Fruit fly (Drosophila melanogaster) whole organism, larva: Measurements from ENCODE around the gene CG5521.

Experiments used
- noc ChIP-seq: fragments of 200-800 bp; sonication (Bioruptor generic); optimal IDR thresholded peaks from 3 replicates; lab custom pipeline; 2019; ENCODE audit warnings: missing biosample characterization, mild to moderate bottlenecking, missing genetic modification characterization, moderate library complexity

CG5521 gene

DNA sequence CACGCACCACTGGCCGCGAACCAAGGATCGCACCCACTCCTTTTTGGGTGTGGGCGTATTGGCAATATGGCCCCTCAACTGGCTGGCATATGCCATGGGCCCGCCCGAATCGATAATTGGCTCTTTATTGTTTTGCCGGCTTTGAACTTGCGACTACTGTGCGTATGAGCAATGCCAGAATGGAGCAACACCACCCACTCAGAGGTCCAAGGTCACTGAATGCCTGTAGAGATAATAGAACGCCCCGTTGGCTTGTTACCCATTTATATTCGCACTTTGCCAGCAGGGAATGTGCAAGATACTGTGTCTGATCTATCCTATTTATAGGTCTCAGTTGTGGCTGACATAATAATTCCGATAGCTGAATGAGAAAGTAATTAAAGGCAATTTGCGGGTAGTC, 11.2 kb upstream of the CG5521 start:
- TF ChIP-seq noc (tag; lab: Kevin White, UChicago): no peak

dm6 chr3R:26956376-26957062, 10.2 kb upstream of the CG5521 start:
- TF ChIP-seq noc (tag; lab: Kevin White, UChicago): no peak

DNA sequence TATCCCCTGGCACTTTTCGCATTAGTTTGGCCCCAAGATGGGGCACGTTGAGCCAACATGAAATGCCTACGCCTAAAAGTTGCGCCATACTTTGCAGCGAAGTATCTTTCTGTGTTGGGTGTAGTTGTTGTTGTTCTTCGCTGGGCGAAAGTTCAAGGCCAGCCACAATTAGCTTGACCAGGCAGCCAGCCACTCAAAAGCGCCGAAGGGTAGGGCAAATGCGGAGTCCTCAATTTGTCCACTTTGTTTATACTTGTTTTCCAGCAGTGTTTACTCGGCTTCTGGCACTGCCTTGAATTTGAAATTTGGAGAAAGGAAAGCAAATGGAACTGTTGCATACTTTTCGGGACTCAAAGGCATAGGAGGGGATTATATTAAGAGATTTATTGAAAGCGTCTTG, 9.6 kb upstream of the CG5521 start:
- no peak for TF ChIP-seq noc (tag; lab: Kevin White, UChicago)

DNA sequence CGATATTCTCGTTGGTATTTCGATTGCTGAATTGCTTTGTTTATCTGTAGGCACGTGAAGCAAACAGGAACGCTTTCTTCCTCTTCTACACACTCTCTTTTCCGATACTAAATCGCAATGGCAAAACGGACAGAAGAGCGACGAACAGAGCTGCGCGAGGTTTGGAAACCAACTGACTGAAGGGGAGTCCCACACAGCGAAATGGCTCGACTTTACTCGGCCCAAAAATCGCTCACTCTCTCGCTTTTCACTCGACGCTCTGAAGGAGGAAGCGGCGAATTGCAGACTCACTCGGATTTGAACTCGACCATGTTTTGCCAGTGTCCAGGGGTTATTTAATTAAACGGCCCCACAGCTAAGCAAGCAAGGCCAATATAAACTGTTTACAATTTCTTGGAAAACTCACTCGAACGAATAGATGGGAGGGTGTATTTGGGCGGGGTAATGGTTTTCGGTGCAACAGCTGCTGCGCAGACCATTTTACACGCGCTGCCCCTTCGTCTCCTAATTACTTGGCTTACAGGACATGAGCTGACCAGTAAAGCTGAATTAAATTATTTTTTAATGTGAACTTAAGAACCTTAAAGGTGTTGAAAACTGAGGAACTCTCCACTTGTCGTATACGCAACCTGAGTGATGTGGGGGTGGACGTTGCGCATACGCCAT, 8.3 kb upstream of the CG5521 start, which contains the start of gene CG6330:
TSS of gene CG6330 (minus strand) at position 178 of the 666 bp plus-strand sequence.
- TF ChIP-seq noc (tag; lab: Kevin White, UChicago): no peak

- TF ChIP-seq noc (tag; lab: Kevin White, UChicago): no peak
Observed at dm6 chr3R:26960496-26960895, 6.2 kb upstream of the CG5521 start.

- TF ChIP-seq noc (tag; lab: Kevin White, UChicago): peak; percentile 88
Observed at dm6 chr3R:26963747-26964174, 3.0 kb upstream of the CG5521 start.

DNA sequence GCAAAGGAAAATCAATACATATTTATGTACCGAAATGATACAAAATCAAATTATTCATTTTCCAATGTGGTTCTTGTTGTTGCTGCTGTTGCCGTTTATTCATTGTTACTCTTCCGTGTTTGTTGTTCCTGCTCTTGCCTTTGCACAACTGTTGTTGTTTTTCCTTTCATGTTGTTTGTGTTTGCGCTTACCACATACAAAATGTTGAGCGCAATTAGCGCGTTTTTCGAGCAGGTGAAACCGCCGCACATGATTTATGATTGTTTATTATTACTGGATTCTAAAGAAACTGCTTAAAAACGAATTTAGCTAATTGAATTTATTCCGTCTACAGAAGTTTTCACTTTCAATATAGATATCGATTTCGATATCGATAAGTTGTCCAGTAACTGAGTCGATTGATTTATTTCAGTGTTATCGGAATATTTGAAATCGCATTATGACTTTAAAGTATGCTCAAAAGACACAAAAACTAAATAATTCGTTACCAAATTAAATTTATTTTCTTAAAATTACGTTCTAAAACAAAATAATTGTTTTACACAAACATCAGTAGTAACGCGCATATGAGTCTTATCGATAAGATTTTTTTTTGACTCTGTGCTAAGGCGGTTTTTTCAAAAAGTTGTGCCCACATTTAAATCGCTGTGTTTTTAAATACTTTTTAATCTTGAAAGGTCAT, 2.1 kb upstream of the CG5521 start, which contains the start of gene Tsp97E:
TSS of gene Tsp97E (minus strand) at position 366 of the 682 bp plus-strand sequence.
- no peak for TF ChIP-seq noc (tag; lab: Kevin White, UChicago)

DNA sequence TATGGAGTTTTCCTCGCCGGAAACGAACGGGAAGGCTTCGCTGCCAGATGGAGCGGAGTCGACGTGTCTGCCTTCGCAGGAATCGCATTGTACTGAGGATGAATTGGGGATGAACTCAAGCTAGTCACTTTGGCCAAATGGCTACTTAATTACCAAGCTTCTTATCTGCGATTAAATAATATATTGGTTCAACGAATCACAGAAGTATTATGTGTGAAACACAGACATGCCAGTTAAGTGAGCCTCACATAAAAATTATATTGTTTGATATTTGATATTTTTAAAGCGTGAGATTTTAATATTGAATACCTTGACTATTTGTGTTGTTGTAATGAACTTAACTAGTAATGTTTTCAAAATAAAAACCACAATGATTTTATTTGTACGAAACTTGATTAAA, 345 bp upstream of the CG5521 start, which contains the start of gene Gr97a:
TSS of gene Gr97a (minus strand) at position 101 of the 400 bp plus-strand sequence.
- TF ChIP-seq noc (tag; lab: Kevin White, UChicago): no peak

DNA sequence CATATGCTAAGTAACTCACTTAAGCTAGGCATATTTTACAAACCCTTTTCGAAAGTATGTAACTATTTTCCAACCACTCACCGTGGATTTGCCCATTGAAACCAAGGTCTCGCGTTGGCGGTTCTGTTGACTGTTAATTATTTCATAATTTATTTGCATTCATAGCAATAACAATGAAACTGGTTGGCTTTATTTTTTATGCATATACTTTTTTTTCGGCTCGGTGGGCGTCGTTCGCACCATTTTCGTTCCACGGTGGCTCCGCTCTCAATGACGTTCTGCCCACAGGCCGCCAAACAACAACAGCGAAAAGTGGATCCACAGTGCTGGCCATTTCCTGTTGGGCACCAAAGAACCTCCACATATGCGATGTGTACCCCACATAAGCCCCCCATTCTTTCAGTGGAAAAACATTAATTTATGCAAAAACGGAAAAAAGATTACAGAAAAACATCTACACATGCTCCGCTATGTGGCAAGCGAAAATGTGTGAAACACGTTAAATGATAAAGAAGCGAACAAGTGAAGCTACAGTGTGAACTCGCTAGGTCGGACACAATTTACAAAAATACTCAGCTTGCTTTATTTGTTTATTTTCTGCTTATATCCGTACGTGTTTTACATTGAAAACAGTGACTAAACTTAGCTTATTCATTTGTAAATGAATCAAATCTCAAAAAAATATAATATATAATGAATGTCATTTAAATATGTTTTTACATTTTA, 1.0 kb downstream of the CG5521 start:
- TF ChIP-seq noc (tag; lab: Kevin White, UChicago): peak; percentile 41

dm6 chr3R:26968313-26968605, 1.5 kb downstream of the CG5521 start:
- no peak for TF ChIP-seq noc (tag; lab: Kevin White, UChicago)

DNA sequence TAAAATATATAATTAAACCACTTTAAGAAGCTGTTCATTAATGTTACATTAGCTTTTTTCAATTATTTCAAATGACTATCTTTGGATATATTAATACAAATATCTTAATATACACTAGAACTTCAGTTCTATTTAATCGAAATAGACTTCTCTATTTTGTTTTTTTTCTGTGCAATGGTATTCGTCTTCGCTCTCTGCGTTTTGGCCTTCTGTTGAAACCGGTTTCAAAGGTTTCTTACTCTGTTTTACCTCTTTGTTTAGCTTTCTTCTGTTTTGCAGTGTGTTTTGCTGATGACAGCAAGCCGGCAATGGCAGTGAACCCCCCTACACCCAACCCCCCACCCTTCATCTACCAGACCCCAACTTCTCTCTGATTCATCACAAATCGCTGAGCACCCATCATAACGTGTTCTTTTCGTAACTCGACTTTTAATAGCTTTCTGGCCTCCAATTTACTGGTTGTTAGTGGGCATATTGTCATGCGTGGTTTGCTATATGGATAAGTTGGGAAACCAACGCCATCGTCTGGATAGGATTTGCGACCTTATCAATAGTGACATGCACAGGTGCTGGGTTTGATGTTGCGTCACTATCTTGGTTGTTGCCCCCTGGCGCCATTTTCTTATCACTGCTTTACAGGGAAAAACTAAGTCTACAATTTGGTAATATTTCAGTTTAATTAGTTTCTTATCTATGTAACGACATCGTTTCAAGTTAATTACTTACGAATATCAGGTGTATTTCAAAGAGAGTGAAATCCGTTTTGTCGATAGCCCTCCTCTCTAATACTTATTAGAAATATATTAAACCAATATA, 2.3 kb downstream of the CG5521 start:
- peak; percentile 2 for TF ChIP-seq noc (tag; lab: Kevin White, UChicago)

- peak; percentile 77 for TF ChIP-seq noc (tag; lab: Kevin White, UChicago)
Observed at dm6 chr3R:26969743-26970142, 3.0 kb downstream of the CG5521 start.

dm6 chr3R:26978241-26978640, 11.5 kb downstream of the CG5521 start, which contains the start of the genes CG14253 and CG46313:
Gene CG14253 (plus strand): TSS chr3R:26978541.
Gene CG46313 (plus strand): TSS chr3R:26978541.
- no peak for TF ChIP-seq noc (tag; lab: Kevin White, UChicago)

DNA sequence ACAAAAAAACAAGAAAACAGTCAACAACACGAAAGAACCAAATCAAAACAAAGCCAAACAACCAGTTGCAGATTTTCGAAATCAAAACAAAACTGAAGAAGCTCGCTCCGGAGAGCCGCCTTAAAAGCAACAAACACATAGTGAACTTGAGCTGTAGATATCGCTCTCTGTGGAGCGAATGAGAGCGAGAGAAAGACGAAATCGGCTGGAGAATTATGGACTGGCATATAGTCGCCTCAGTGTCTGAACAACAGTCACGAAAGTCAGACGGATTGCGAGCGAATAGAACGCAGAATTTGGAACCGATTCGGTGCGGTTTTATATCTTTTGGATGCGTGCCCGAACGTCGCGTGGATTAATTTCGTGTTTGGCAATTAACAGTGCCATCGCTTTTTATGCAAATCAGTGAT, 13.6 kb downstream of the CG5521 start:
- TF ChIP-seq noc (tag; lab: Kevin White, UChicago): peak; percentile 28

DNA sequence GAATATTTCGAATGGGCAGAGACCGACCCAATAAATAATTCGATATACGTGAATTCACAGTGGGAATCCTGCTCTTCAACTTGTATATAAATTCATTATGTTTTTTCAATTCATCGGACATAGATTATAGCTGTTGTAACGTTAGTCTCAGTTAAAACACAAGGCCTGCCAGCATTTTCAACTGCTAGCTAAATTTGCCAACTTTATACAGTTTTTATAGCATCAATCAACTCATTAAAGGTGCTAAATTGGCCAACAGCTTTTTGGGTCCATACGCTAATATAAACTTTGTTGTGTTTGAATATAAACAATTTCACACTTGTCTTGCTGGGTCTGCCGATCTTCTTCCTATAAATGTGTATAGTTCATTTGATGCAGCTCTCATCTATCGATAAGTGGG, 15.4 kb downstream of the CG5521 start:
- TF ChIP-seq noc (tag; lab: Kevin White, UChicago): no peak
